Worm (Caenorhabditis elegans) whole organism, L1 larva: ENCODE results near the gene panl-2.

Source experiments
- C04F5.9 ChIP-seq: sonication (generic microtip); optimal IDR thresholded peaks from 2 replicates; lab custom pipeline; 2016; ENCODE audit warnings: missing genetic modification characterization, missing compliant biosample characterization
- C34B4.2 ChIP-seq: sonication (generic microtip); optimal IDR thresholded peaks from 2 replicates; lab custom pipeline; 2017; ENCODE audit warnings: mild to moderate bottlenecking, missing genetic modification characterization, missing compliant biosample characterization
- F16B12.6 ChIP-seq: fragments of 150-350 bp; optimal IDR thresholded peaks from 2 replicates; lab custom pipeline; 2014; ENCODE audit warnings: missing biosample characterization, missing genetic modification characterization
- aly-2 ChIP-seq: fragments of 150-350 bp; optimal IDR thresholded peaks from 2 replicates; lab custom pipeline; 2014; ENCODE audit warnings: missing biosample characterization, missing genetic modification characterization
- ama-1 ChIP-seq: fragments of 150-350 bp; optimal IDR thresholded peaks from 2 replicates; lab custom pipeline; 2014
- ceh-82 ChIP-seq, 3 experiments: fragments of 150-350 bp in 1 of 3; sonication (generic microtip) in 2 of 3; optimal IDR thresholded peaks; 2 replicates each; lab custom pipeline; 2014 to 2017; ENCODE audit warnings: missing biosample characterization in 3 of 3, missing genetic modification characterization in 3 of 3
- ceh-90 ChIP-seq: sonication (generic microtip); optimal IDR thresholded peaks from 2 replicates; lab custom pipeline; 2016; ENCODE audit warnings: missing genetic modification characterization, missing compliant biosample characterization
- dpl-1 ChIP-seq, 3 experiments: fragments of 150-350 bp in 2 of 3; sonication (generic microtip) in 1 of 3; optimal IDR thresholded peaks; 2 replicates each; lab custom pipeline; 2014 to 2017; ENCODE audit warnings: missing biosample characterization in 3 of 3, missing genetic modification characterization in 3 of 3, missing genetic modification reagents in 3 of 3
- efl-1 ChIP-seq, 4 experiments: fragments of 150-350 bp; optimal IDR thresholded peaks in 3 of 4; peaks in 1 of 4; 1 replicate in 1 of 4; 2 replicates in 3 of 4; lab custom pipeline; 2014; ENCODE audit warnings: missing biosample characterization in 2 of 4, missing genetic modification characterization in 2 of 4, missing genetic modification reagents in 2 of 4
- egl-13 ChIP-seq: sonication (generic microtip); optimal IDR thresholded peaks from 2 replicates; lab custom pipeline; 2016; ENCODE audit warnings: missing genotype, missing genetic modification reagents, missing genetic modification characterization, missing compliant biosample characterization
- egl-27 ChIP-seq, 2 experiments: fragments of 150-350 bp in 1 of 2; sonication (generic microtip); optimal IDR thresholded peaks; 3 replicates each; lab custom pipeline; 2017 to 2018; ENCODE audit warnings: missing biosample characterization in 2 of 2, missing genetic modification characterization in 2 of 2, missing genetic modification reagents in 2 of 2
- elt-3 ChIP-seq, 6 experiments: fragments of 150-350 bp in 1 of 6; sonication (generic microtip); optimal IDR thresholded peaks; 2 replicates each; lab custom pipeline; 2017 to 2018; ENCODE audit warnings: missing biosample characterization in 6 of 6, missing genetic modification characterization in 6 of 6, inconsistent platforms in 1 of 6
- ets-5 ChIP-seq: fragments of 200-800 bp; sonication (Bioruptor generic); IDR thresholded peaks from 2 replicates; pipeline ENCODE4 v1.3.6; 2022; ENCODE audit warnings: missing genetic modification characterization, missing compliant biosample characterization
- fkh-10 ChIP-seq: sonication (generic microtip); optimal IDR thresholded peaks from 2 replicates; lab custom pipeline; 2017; ENCODE audit warnings: missing biosample characterization, missing genetic modification reagents, missing genetic modification characterization
- grh-1 ChIP-seq: fragments of 200-800 bp; sonication (Bioruptor generic); IDR thresholded peaks from 2 replicates; pipeline ENCODE4 v1.3.6; 2022; ENCODE audit warnings: missing genetic modification reagents, missing genetic modification characterization, missing compliant biosample characterization
- hlh-17 ChIP-seq: fragments of 200-800 bp; sonication (Bioruptor generic); optimal IDR thresholded peaks from 2 replicates; lab custom pipeline; 2018; ENCODE audit warnings: missing genetic modification characterization, mild to moderate bottlenecking, missing compliant biosample characterization, moderate library complexity, borderline replicate concordance
- hlh-4 ChIP-seq: sonication (generic microtip); optimal IDR thresholded peaks from 2 replicates; lab custom pipeline; 2016; ENCODE audit warnings: mild to moderate bottlenecking, missing genetic modification characterization, missing compliant biosample characterization
- irx-1 ChIP-seq: sonication (generic microtip); optimal IDR thresholded peaks from 2 replicates; lab custom pipeline; 2016; ENCODE audit warnings: missing genetic modification characterization, missing compliant biosample characterization
- isw-1 ChIP-seq: fragments of 200-800 bp; sonication (Bioruptor generic); IDR thresholded peaks from 2 replicates; pipeline ENCODE4 v1.3.6; 2022; ENCODE audit warnings: missing genetic modification characterization, missing compliant biosample characterization
- lin-13 ChIP-seq: fragments of 150-350 bp; optimal IDR thresholded peaks from 2 replicates; lab custom pipeline; 2014; ENCODE audit warnings: missing biosample characterization, missing genetic modification reagents, missing genetic modification characterization
- lin-14 ChIP-seq: fragments of 200-800 bp; sonication (Bioruptor generic); optimal IDR thresholded peaks from 2 replicates; lab custom pipeline; 2018; ENCODE audit warnings: mild to moderate bottlenecking, missing genetic modification characterization, moderate library complexity, missing compliant biosample characterization
- mdl-1 ChIP-seq, 2 experiments: fragments of 150-350 bp; optimal IDR thresholded peaks; 2 replicates each; lab custom pipeline; 2014 to 2017; ENCODE audit warnings: missing biosample characterization in 2 of 2, missing genetic modification characterization in 2 of 2, inconsistent platforms in 1 of 2
- nhr-20 ChIP-seq: sonication (generic microtip); optimal IDR thresholded peaks from 2 replicates; lab custom pipeline; 2016; ENCODE audit warnings: mild to moderate bottlenecking, missing genetic modification characterization, missing compliant biosample characterization
- nhr-237 ChIP-seq: fragments of 150-350 bp; optimal IDR thresholded peaks from 2 replicates; lab custom pipeline; 2014; ENCODE audit warnings: missing biosample characterization, missing genetic modification characterization
- nhr-28 ChIP-seq: fragments of 150-350 bp; optimal IDR thresholded peaks from 2 replicates; lab custom pipeline; 2014; ENCODE audit warnings: missing biosample characterization, missing genetic modification characterization
- nhr-71 ChIP-seq: sonication (generic microtip); optimal IDR thresholded peaks from 2 replicates; lab custom pipeline; 2016; ENCODE audit warnings: mild to moderate bottlenecking, missing genetic modification characterization, moderate library complexity, missing compliant biosample characterization
- nhr-84 ChIP-seq: sonication (generic microtip); optimal IDR thresholded peaks from 2 replicates; lab custom pipeline; 2017; ENCODE audit warnings: missing biosample characterization, missing genetic modification characterization
- nhr-90 ChIP-seq: sonication (generic microtip); optimal IDR thresholded peaks from 2 replicates; lab custom pipeline; 2016; ENCODE audit warnings: mild to moderate bottlenecking, missing genetic modification characterization, missing compliant biosample characterization; ENCODE audit not compliant: poor library complexity
- pag-3 ChIP-seq: sonication (generic microtip); optimal IDR thresholded peaks from 2 replicates; lab custom pipeline; 2017; ENCODE audit warnings: missing genetic modification characterization, mild to moderate bottlenecking, missing compliant biosample characterization, antibody characterized with exemption, borderline replicate concordance; ENCODE audit not compliant: insufficient read depth
- pax-3 ChIP-seq: fragments of 200-800 bp; sonication (Bioruptor generic); optimal IDR thresholded peaks from 2 replicates; lab custom pipeline; 2018; ENCODE audit warnings: mild to moderate bottlenecking, missing genetic modification characterization, moderate library complexity, missing compliant biosample characterization
- skn-1 ChIP-seq: fragments of 150-350 bp; optimal IDR thresholded peaks from 2 replicates; lab custom pipeline; 2014; ENCODE audit warnings: missing biosample characterization, missing genetic modification characterization
- snpc-4 ChIP-seq: fragments of 150-350 bp; optimal IDR thresholded peaks from 2 replicates; lab custom pipeline; 2014; ENCODE audit warnings: missing biosample characterization, missing genetic modification characterization
- swsn-7 ChIP-seq: sonication (generic microtip); optimal IDR thresholded peaks from 2 replicates; lab custom pipeline; 2016; ENCODE audit warnings: missing genetic modification characterization, missing compliant biosample characterization
- unc-62 ChIP-seq: fragments of 150-350 bp; optimal IDR thresholded peaks from 2 replicates; lab custom pipeline; 2014; ENCODE audit warnings: missing biosample characterization, missing genetic modification reagents, missing genetic modification characterization
- unc-86 ChIP-seq: sonication (generic microtip); optimal IDR thresholded peaks from 2 replicates; lab custom pipeline; 2016; ENCODE audit warnings: missing genetic modification characterization, missing compliant biosample characterization
- unc-98 ChIP-seq: fragments of 200-800 bp; sonication (Bioruptor generic); IDR thresholded peaks from 2 replicates; pipeline ENCODE4 v1.3.6; 2022; ENCODE audit warnings: missing genetic modification characterization, missing compliant biosample characterization
- xbp-1 ChIP-seq: sonication (generic microtip); optimal IDR thresholded peaks from 2 replicates; lab custom pipeline; 2016; ENCODE audit warnings: missing genetic modification characterization, missing compliant biosample characterization
- zag-1 ChIP-seq: fragments of 150-350 bp; optimal IDR thresholded peaks from 2 replicates; lab custom pipeline; 2014; ENCODE audit warnings: missing biosample characterization, missing genetic modification characterization

Gene panl-2

ce11 chrIII:6968080-6968639 is at the start of gene panl-2 (continued):
- TF ChIP-seq fkh-10 (GFP tag; lab: Kevin White, UChicago) (no peak), hlh-4 (no peak), dpl-1 (GFP tag; optimal IDR thresholded peaks at IDR 0.05; lab: Kevin White, UChicago) (peak; percentile 84 to 92 (median 89)), ceh-82 (tag; optimal IDR thresholded peaks at IDR 0.05; lab: Kevin White, UChicago) (peak in 2 of 3 experiments; percentile 4 to 30), isw-1 (GFP tag; lab: Robert Waterston, UW) (peak; percentile 34), ama-1 (lab: Kevin White, UChicago) (no peak), elt-3 (tag; optimal IDR thresholded peaks at IDR 0.05; lab: Kevin White, UChicago) (peak in 1 of 6 experiments; percentile 5), mdl-1 (tag; optimal IDR thresholded peaks at IDR 0.05; lab: Kevin White, UChicago) (peak in 1 of 2 experiments; percentile 18), swsn-7 (peak; percentile 23), pag-3 (tag; lab: Kevin White, UChicago) (no peak), efl-1 (optimal IDR thresholded peaks at IDR 0.05; lab: Kevin White, UChicago) (peak; percentile 91 to 95), efl-1 (GFP tag; optimal IDR thresholded peaks at IDR 0.05 in 1 of 2; lab: Kevin White, UChicago) (peak; percentile 90 to 99), nhr-28 (tag; lab: Kevin White, UChicago) (no peak), unc-86 (peak; percentile 7), egl-13 (no peak), nhr-71 (tag; lab: Kevin White, UChicago) (peak; percentile 43), F16B12.6 (tag; lab: Kevin White, UChicago) (peak; percentile 24), aly-2 (no peak), hlh-17 (no peak), unc-98 (GFP tag; lab: Robert Waterston, UW) (no peak), C04F5.9 (tag; lab: Kevin White, UChicago) (peak; percentile 42), nhr-237 (tag; lab: Kevin White, UChicago) (no peak), ets-5 (GFP tag; lab: Robert Waterston, UW) (no peak), egl-27 (tag; optimal IDR thresholded peaks at IDR 0.05; lab: Kevin White, UChicago) (no peak), C34B4.2 (tag; lab: Kevin White, UChicago) (no peak), pax-3 (no peak), irx-1 (tag; lab: Kevin White, UChicago) (no peak), zag-1 (tag; lab: Kevin White, UChicago) (no peak), unc-62 (GFP tag; lab: Kevin White, UChicago) (no peak), snpc-4 (tag; lab: Kevin White, UChicago) (no peak), lin-14 (GFP tag; lab: Kevin White, UChicago) (peak; percentile 30)

DNA sequence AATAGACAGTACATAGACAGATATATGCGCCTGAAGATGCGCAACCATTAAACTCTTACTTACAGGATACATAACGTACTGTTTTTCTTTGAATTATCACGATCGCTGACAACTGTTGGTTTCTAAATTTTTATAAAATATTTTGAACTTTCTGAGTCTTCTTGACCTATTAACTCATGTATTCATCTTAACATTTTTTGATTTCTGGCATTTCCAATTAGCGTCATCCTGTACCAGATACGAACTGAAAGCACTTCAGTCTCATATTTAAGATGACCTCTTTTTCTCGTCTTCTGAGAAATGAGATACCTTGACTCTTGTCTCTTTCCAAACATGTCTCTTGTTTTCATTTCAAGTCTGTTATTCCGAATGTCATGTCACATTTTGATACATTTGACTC is 45.8 kb upstream of the panl-2 start:
- no peak for TF ChIP-seq grh-1 (GFP tag; lab: Robert Waterston, UW)
- TF ChIP-seq nhr-90 (tag; lab: Kevin White, UChicago), result no peak
- TF ChIP-seq lin-14 (GFP tag; lab: Kevin White, UChicago), result no peak
- no peak for TF ChIP-seq unc-86
- no peak for TF ChIP-seq nhr-20 (tag; lab: Kevin White, UChicago)
- TF ChIP-seq ceh-90 (tag; lab: Kevin White, UChicago), result no peak
- TF ChIP-seq ama-1 (lab: Kevin White, UChicago), result no peak
- no peak for TF ChIP-seq skn-1 (tag; lab: Kevin White, UChicago)
- no peak for TF ChIP-seq hlh-17
- no peak for TF ChIP-seq nhr-84 (tag; lab: Kevin White, UChicago)
- TF ChIP-seq xbp-1, result no peak

- no peak for TF ChIP-seq lin-13 (GFP tag; lab: Kevin White, UChicago)
- no peak for TF ChIP-seq efl-1 (optimal IDR thresholded peaks at IDR 0.05; lab: Kevin White, UChicago)
- TF ChIP-seq efl-1 (GFP tag; optimal IDR thresholded peaks at IDR 0.05 in 1 of 2; lab: Kevin White, UChicago), result peak in 1 of 2 experiments; percentile 57
- peak; percentile 52 for TF ChIP-seq lin-14 (GFP tag; lab: Kevin White, UChicago)
These were observed 44.1 kb upstream of the panl-2 start for ce11 chrIII:7012060-7012459.
